Worm (Caenorhabditis elegans) whole organism, late embryonic: ENCODE measurements around the gene cest-1.1.
A peak's percentile ranks its signal among the peaks of the same experiment; 100 is the strongest.
"Not testable (repeated sequence)": the region's sequence is repeated elsewhere in the genome, so short reads cannot be mapped to it uniquely, and the experiment has no call there.

Experiments used
- F13H6.1 ChIP-seq: sonication (generic microtip); optimal IDR thresholded peaks from 2 replicates; lab custom pipeline; 2016; ENCODE audit warnings: missing genetic modification characterization, missing compliant biosample characterization
- K09A11.1 ChIP-seq: sonication (generic microtip); optimal IDR thresholded peaks from 2 replicates; lab custom pipeline; 2017; ENCODE audit warnings: antibody characterized with exemption, mild to moderate bottlenecking, missing genetic modification characterization, missing compliant biosample characterization; ENCODE audit not compliant: insufficient read depth
- Y22D7AL.16 ChIP-seq: sonication (generic microtip); optimal IDR thresholded peaks from 2 replicates; lab custom pipeline; 2016; ENCODE audit warnings: missing genetic modification characterization, missing compliant biosample characterization
- ceh-18 ChIP-seq: sonication (generic microtip); optimal IDR thresholded peaks from 2 replicates; lab custom pipeline; 2016; ENCODE audit warnings: missing genetic modification characterization, missing compliant biosample characterization
- ceh-19 ChIP-seq: fragments of 200-800 bp; sonication (Bioruptor generic); optimal IDR thresholded peaks from 2 replicates; lab custom pipeline; 2018; ENCODE audit warnings: mild to moderate bottlenecking, missing genetic modification characterization, missing compliant biosample characterization
- ceh-31 ChIP-seq: sonication (generic microtip); optimal IDR thresholded peaks from 2 replicates; lab custom pipeline; 2016; ENCODE audit warnings: missing genetic modification characterization, missing compliant biosample characterization
- ceh-45 ChIP-seq: fragments of 200-800 bp; sonication (Bioruptor generic); IDR thresholded peaks from 2 replicates; pipeline ENCODE4 v1.3.6; 2022; ENCODE audit warnings: missing genetic modification reagents, missing genetic modification characterization, missing compliant biosample characterization
- ceh-48 ChIP-seq: sonication (generic microtip); optimal IDR thresholded peaks from 2 replicates; lab custom pipeline; 2016; ENCODE audit warnings: missing genetic modification characterization, inconsistent platforms, missing compliant biosample characterization
- ceh-6 ChIP-seq: fragments of 200-800 bp; sonication (Bioruptor generic); optimal IDR thresholded peaks from 2 replicates; lab custom pipeline; 2018; ENCODE audit warnings: mild to moderate bottlenecking, missing genetic modification characterization, missing compliant biosample characterization
- dmd-4 ChIP-seq: sonication (generic microtip); optimal IDR thresholded peaks from 2 replicates; lab custom pipeline; 2016; ENCODE audit warnings: borderline replicate concordance, missing genetic modification characterization, missing compliant biosample characterization
- dve-1 ChIP-seq: sonication (generic microtip); optimal IDR thresholded peaks from 2 replicates; lab custom pipeline; 2017; ENCODE audit warnings: antibody characterized with exemption, mild to moderate bottlenecking, missing genetic modification characterization, missing compliant biosample characterization
- elt-2 ChIP-seq: sonication (generic microtip); optimal IDR thresholded peaks from 2 replicates; lab custom pipeline; 2016; ENCODE audit warnings: missing genetic modification reagents, missing genetic modification characterization, missing compliant biosample characterization
- elt-4 ChIP-seq: sonication (generic microtip); optimal IDR thresholded peaks from 2 replicates; lab custom pipeline; 2016; ENCODE audit warnings: missing genetic modification characterization, missing compliant biosample characterization
- ets-4 ChIP-seq: sonication (generic microtip); optimal IDR thresholded peaks from 2 replicates; lab custom pipeline; 2016; ENCODE audit warnings: missing genetic modification characterization, missing compliant biosample characterization
- hlh-13 ChIP-seq: fragments of 200-800 bp; sonication (Bioruptor generic); optimal IDR thresholded peaks from 2 replicates; lab custom pipeline; 2018; ENCODE audit warnings: mild to moderate bottlenecking, missing genetic modification characterization, missing compliant biosample characterization
- hlh-15 ChIP-seq: sonication (generic microtip); optimal IDR thresholded peaks from 2 replicates; lab custom pipeline; 2016; ENCODE audit warnings: missing genetic modification characterization, missing compliant biosample characterization
- hlh-30 ChIP-seq: sonication (generic microtip); optimal IDR thresholded peaks from 2 replicates; lab custom pipeline; 2017; ENCODE audit warnings: antibody characterized with exemption, missing genetic modification characterization, missing compliant biosample characterization; ENCODE audit not compliant: insufficient read depth
- lin-11 ChIP-seq: fragments of 200-800 bp; sonication (Bioruptor generic); optimal IDR thresholded peaks from 2 replicates; lab custom pipeline; 2018; ENCODE audit warnings: mild to moderate bottlenecking, missing genetic modification characterization, missing compliant biosample characterization
- madf-2 ChIP-seq: sonication (generic microtip); optimal IDR thresholded peaks from 2 replicates; lab custom pipeline; 2017; ENCODE audit warnings: missing genetic modification characterization, missing compliant biosample characterization
- mec-3 ChIP-seq: sonication (generic microtip); optimal IDR thresholded peaks from 2 replicates; lab custom pipeline; 2016; ENCODE audit warnings: borderline replicate concordance, missing genetic modification characterization, missing compliant biosample characterization
- nfya-1 ChIP-seq: sonication (generic microtip); optimal IDR thresholded peaks from 2 replicates; lab custom pipeline; 2017; ENCODE audit warnings: missing genetic modification characterization, mild to moderate bottlenecking, missing compliant biosample characterization, antibody characterized with exemption, moderate library complexity
- nhr-11 ChIP-seq: fragments of 150-350 bp; optimal IDR thresholded peaks from 2 replicates; lab custom pipeline; 2014; ENCODE audit warnings: missing biosample characterization, missing genetic modification characterization
- npax-4 ChIP-seq: sonication (generic microtip); optimal IDR thresholded peaks from 2 replicates; lab custom pipeline; 2016; ENCODE audit warnings: missing genetic modification characterization, missing compliant biosample characterization
- odd-2 ChIP-seq: sonication (generic microtip); optimal IDR thresholded peaks from 2 replicates; lab custom pipeline; 2017; ENCODE audit warnings: antibody characterized with exemption, mild to moderate bottlenecking, missing genetic modification characterization, missing compliant biosample characterization
- pat-9 ChIP-seq: fragments of 200-800 bp; sonication (Bioruptor generic); optimal IDR thresholded peaks from 2 replicates; lab custom pipeline; 2018; ENCODE audit warnings: mild to moderate bottlenecking, missing genetic modification characterization, moderate library complexity, missing compliant biosample characterization
- pha-2 ChIP-seq: sonication (generic microtip); optimal IDR thresholded peaks from 2 replicates; lab custom pipeline; 2017; ENCODE audit warnings: mild to moderate bottlenecking, missing genetic modification characterization, missing compliant biosample characterization
- ref-2 ChIP-seq: sonication (generic microtip); optimal IDR thresholded peaks from 2 replicates; lab custom pipeline; 2016; ENCODE audit warnings: missing genetic modification characterization, missing compliant biosample characterization
- rnt-1 ChIP-seq: sonication (generic microtip); optimal IDR thresholded peaks from 2 replicates; lab custom pipeline; 2016; ENCODE audit warnings: missing genetic modification characterization, missing compliant biosample characterization
- sox-2 ChIP-seq: fragments of 200-800 bp; sonication (Bioruptor generic); IDR thresholded peaks from 2 replicates; pipeline ENCODE4 v1.3.6; 2022; ENCODE audit warnings: missing genetic modification reagents, missing genetic modification characterization, missing compliant biosample characterization
- syd-9 ChIP-seq: sonication (generic microtip); optimal IDR thresholded peaks from 2 replicates; lab custom pipeline; 2016; ENCODE audit warnings: mild to moderate bottlenecking, missing genetic modification characterization, moderate library complexity, missing compliant biosample characterization
- tbx-2 ChIP-seq: sonication (generic microtip); optimal IDR thresholded peaks from 2 replicates; lab custom pipeline; 2016; ENCODE audit warnings: missing genetic modification characterization, missing compliant biosample characterization
- tbx-7 ChIP-seq: sonication (generic microtip); optimal IDR thresholded peaks from 2 replicates; lab custom pipeline; 2016; ENCODE audit warnings: missing genotype, missing genetic modification characterization, missing compliant biosample characterization
- ttx-3 ChIP-seq: sonication (generic microtip); optimal IDR thresholded peaks from 2 replicates; lab custom pipeline; 2016; ENCODE audit warnings: missing genetic modification reagents, missing genetic modification characterization, missing compliant biosample characterization
- unc-42 ChIP-seq: sonication (generic microtip); optimal IDR thresholded peaks from 2 replicates; lab custom pipeline; 2016; ENCODE audit warnings: missing genotype, missing genetic modification characterization, missing compliant biosample characterization
- unc-55 ChIP-seq: sonication (generic microtip); optimal IDR thresholded peaks from 2 replicates; lab custom pipeline; 2017; ENCODE audit warnings: missing biosample characterization, missing genetic modification reagents, missing genetic modification characterization
- unc-86 ChIP-seq: sonication (generic microtip); optimal IDR thresholded peaks from 2 replicates; lab custom pipeline; 2016; ENCODE audit warnings: missing genetic modification characterization, missing compliant biosample characterization
- ztf-16 ChIP-seq: sonication (generic microtip); optimal IDR thresholded peaks from 2 replicates; lab custom pipeline; 2017; ENCODE audit warnings: missing genetic modification characterization, missing compliant biosample characterization

cest-1.1 gene

ce11 chrV:14166630-14167029 lies at the start of gene cest-1.1:
Gene cest-1.1 (minus strand): TSS chrV:14166730.
- TF ChIP-seq Y22D7AL.16 (no peak), F13H6.1 (tag; lab: Kevin White, UChicago) (no peak), hlh-13 (GFP tag; lab: Kevin White, UChicago) (no peak), hlh-15 (tag; lab: Kevin White, UChicago) (no peak)

ce11 chrV:14215106-14215505 lies 48.6 kb upstream of the cest-1.1 start, which contains the start of gene T16A9.5:
Gene T16A9.5 (minus strand): TSS chrV:14215206.
- no peak for TF ChIP-seq ceh-31 (tag; lab: Kevin White, UChicago)
- TF ChIP-seq odd-2 (tag; lab: Kevin White, UChicago): no peak
- TF ChIP-seq, all 69 proteins: peak for 0

ce11 chrV:14212813-14213212 lies 46.3 kb upstream of the cest-1.1 start:
- TF ChIP-seq hlh-30 (tag; lab: Kevin White, UChicago) (peak; percentile 25), sox-2 (no peak)

ce11 chrV:14210743-14211142 lies 44.2 kb upstream of the cest-1.1 start, which contains the start of gene str-230:
Gene str-230 (minus strand): TSS chrV:14210843.
- TF ChIP-seq pat-9 (tag; lab: Kevin White, UChicago) (no peak), unc-42 (tag; lab: Kevin White, UChicago) (no peak), ttx-3 (no peak), hlh-13 (GFP tag; lab: Kevin White, UChicago) (no peak), unc-86 (tag; lab: Kevin White, UChicago) (no peak), ref-2 (tag; lab: Kevin White, UChicago) (no peak), syd-9 (tag; lab: Kevin White, UChicago) (no peak), pha-2 (no peak), K09A11.1 (no peak), sox-2 (no peak), tbx-7 (tag; lab: Kevin White, UChicago) (no peak), npax-4 (tag; lab: Kevin White, UChicago) (no peak), ztf-16 (tag; lab: Kevin White, UChicago) (no peak), elt-2 (no peak), elt-4 (tag; lab: Kevin White, UChicago) (no peak), hlh-30 (tag; lab: Kevin White, UChicago) (no peak), dmd-4 (tag; lab: Kevin White, UChicago) (no peak), mec-3 (no peak), ceh-48 (tag; lab: Kevin White, UChicago) (no peak)

ce11 chrV:14205214-14205613 lies 38.7 kb upstream of the cest-1.1 start, which contains the start of gene T16A9.3:
Gene T16A9.3 (plus strand): TSS chrV:14205514.
- TF ChIP-seq ceh-18 (tag; lab: Kevin White, UChicago); hlh-13 (GFP tag; lab: Kevin White, UChicago); rnt-1 (tag; lab: Kevin White, UChicago): not testable (repeated sequence)

ce11 chrV:14200086-14200485 lies 33.6 kb upstream of the cest-1.1 start:
- no peak for TF ChIP-seq ceh-45
- TF ChIP-seq unc-42 (tag; lab: Kevin White, UChicago): peak; percentile 28
- TF ChIP-seq nhr-11 (tag; lab: Kevin White, UChicago): no peak
- TF ChIP-seq ceh-6 (GFP tag; lab: Kevin White, UChicago): no peak
- TF ChIP-seq lin-11: no peak
- peak; percentile 75 for TF ChIP-seq unc-55 (GFP tag; lab: Kevin White, UChicago)
- no peak for TF ChIP-seq odd-2 (tag; lab: Kevin White, UChicago)
- TF ChIP-seq dve-1 (tag; lab: Kevin White, UChicago): peak; percentile 78
- TF ChIP-seq madf-2 (tag; lab: Kevin White, UChicago): no peak
- TF ChIP-seq nfya-1 (tag; lab: Kevin White, UChicago): peak; percentile 50
- TF ChIP-seq tbx-2: peak; percentile 45
- TF ChIP-seq npax-4 (tag; lab: Kevin White, UChicago): no peak
- TF ChIP-seq ceh-19 (GFP tag; lab: Kevin White, UChicago): no peak
- peak; percentile 8 for TF ChIP-seq ets-4 (tag; lab: Kevin White, UChicago)
- peak; percentile 81 for TF ChIP-seq ceh-18 (tag; lab: Kevin White, UChicago)
- no peak for TF ChIP-seq tbx-7 (tag; lab: Kevin White, UChicago)
